Fruit fly (Drosophila melanogaster) ovary, adult (tissue): ENCODE results near the gene CG43736.

Experiments used
- CG17801 ChIP-seq: fragments of 200-800 bp; optimal IDR thresholded peaks from 2 replicates; lab custom pipeline; 2019; ENCODE audit warnings: missing biosample characterization, mild to moderate bottlenecking, missing genetic modification characterization, moderate library complexity; ENCODE audit not compliant: partially characterized antibody

Gene CG43736

dm6 chrX:6869770-6870404 lies 6.2 kb downstream of the CG43736 start:
- no peak for TF ChIP-seq CG17801

dm6 chrX:6871746-6872145 lies 8.1 kb downstream of the CG43736 start:
- TF ChIP-seq CG17801: no peak

- peak; percentile 10 for TF ChIP-seq CG17801
Observed at dm6 chrX:6874918-6875454, 11.3 kb downstream of the CG43736 start.

- TF ChIP-seq CG17801: no peak
Observed at dm6 chrX:6875773-6876172, 12.1 kb downstream of the CG43736 start.

dm6 chrX:6876343-6876742 lies 12.7 kb downstream of the CG43736 start:
- TF ChIP-seq CG17801: no peak

dm6 chrX:6898147-6898546 lies 34.5 kb downstream of the CG43736 start:
- TF ChIP-seq CG17801: no peak

dm6 chrX:6906670-6907069 lies 43.0 kb downstream of the CG43736 start:
- TF ChIP-seq CG17801: no peak

- TF ChIP-seq CG17801: no peak
Observed at dm6 chrX:6908078-6908477, 44.4 kb downstream of the CG43736 start, which contains the start of gene CG14431. Gene CG14431, plus strand, starts transcription at chrX:6908277.

- TF ChIP-seq CG17801: no peak
Observed at dm6 chrX:6909135-6909534, 45.4 kb downstream of the CG43736 start.

dm6 chrX:6912269-6912668 lies 48.6 kb downstream of the CG43736 start:
- no peak for TF ChIP-seq CG17801

- no peak for TF ChIP-seq CG17801
Observed at dm6 chrX:6929086-6929485, 65.4 kb downstream of the CG43736 start.
